Fruit fly (Drosophila melanogaster): ENCODE measurements around the gene FASN1.

FASN1 gene

DNA sequence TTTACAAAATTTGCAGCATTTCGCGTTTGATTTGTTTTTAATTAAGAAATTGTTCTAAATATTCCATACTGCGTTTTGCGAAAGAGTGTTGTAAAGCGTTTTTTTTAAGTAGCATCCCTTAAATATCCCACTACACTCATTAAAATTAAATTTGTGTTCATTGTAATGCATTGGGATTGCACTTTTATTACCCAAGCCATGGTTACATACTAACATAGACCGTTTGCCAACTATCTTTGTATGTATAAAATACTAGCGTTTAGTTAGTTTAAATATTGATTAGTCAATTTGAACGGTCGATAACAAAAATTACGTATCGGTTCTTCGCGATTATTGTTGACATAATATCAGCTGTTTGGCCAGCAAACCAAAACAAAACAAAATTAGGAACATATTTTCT lies 16.6 kb upstream of the FASN1 start, which contains the start of the genes cnir and CG17221 (continued):
- TF ChIP-seq CG4424 (GFP tag; optimal IDR thresholded peaks at IDR 0.05) (peak; percentile 68), C15 (GFP tag; IDR thresholded peaks at IDR 0.05) (no peak), cwo (GFP tag; optimal IDR thresholded peaks at IDR 0.05) (peak; percentile 16), CG12104 (GFP tag; optimal IDR thresholded peaks at IDR 0.05) (peak; percentile 39), Bdp1 (GFP tag; optimal IDR thresholded peaks at IDR 0.05) (no peak), luna (GFP tag; optimal IDR thresholded peaks at IDR 0.05) (peak; percentile 51), zfh1 (GFP tag; IDR thresholded peaks at IDR 0.05) (no peak), Sox100B (GFP tag; optimal IDR thresholded peaks at IDR 0.05) (peak; percentile 44), org-1 (GFP tag; optimal IDR thresholded peaks at IDR 0.05) (no peak), Fer1 (GFP tag; optimal IDR thresholded peaks at IDR 0.05) (peak; percentile 79), tup (GFP tag; optimal IDR thresholded peaks at IDR 0.05) (peak; percentile 43), CG5953 (GFP tag; IDR thresholded peaks at IDR 0.05) (no peak), Dref (GFP tag; IDR thresholded peaks at IDR 0.05) (peak; percentile 56), corto (GFP tag; optimal IDR thresholded peaks at IDR 0.05) (no peak), fd96Cb (tag; optimal IDR thresholded peaks at IDR 0.05) (peak; percentile 42), emc (GFP tag; optimal IDR thresholded peaks at IDR 0.05) (peak; percentile 8), Dp (GFP tag; optimal IDR thresholded peaks at IDR 0.05) (peak; percentile 59), zfh2 (GFP tag; optimal IDR thresholded peaks at IDR 0.05) (peak; percentile 78), sens (GFP tag) (peak; percentile 93), ftz-f1 (GFP tag; optimal IDR thresholded peaks at IDR 0.05) (no peak), lab (GFP tag; optimal IDR thresholded peaks at IDR 0.05) (peak; percentile 77), Fer3 (tag; optimal IDR thresholded peaks at IDR 0.05) (peak; percentile 66), CG15011 (GFP tag; optimal IDR thresholded peaks at IDR 0.05) (peak; percentile 29), gcm2 (GFP tag; optimal IDR thresholded peaks at IDR 0.05) (peak; percentile 53), CG7556 (GFP tag; optimal IDR thresholded peaks at IDR 0.05) (peak; percentile 54), ap (GFP tag; IDR thresholded peaks at IDR 0.05) (no peak), so (GFP tag; IDR thresholded peaks at IDR 0.05) (no peak), dmrt11E (tag; optimal IDR thresholded peaks at IDR 0.05) (peak; percentile 51), CG18599 (GFP tag; optimal IDR thresholded peaks at IDR 0.05) (peak; percentile 72), tgo (GFP tag; IDR thresholded peaks at IDR 0.05) (no peak), CG15514 (GFP tag; optimal IDR thresholded peaks at IDR 0.05) (peak; percentile 73), CTCF (GFP tag; optimal IDR thresholded peaks at IDR 0.05) (peak; percentile 42), eyg (GFP tag; optimal IDR thresholded peaks at IDR 0.05) (peak; percentile 27), ssp (GFP tag; IDR thresholded peaks at IDR 0.05) (peak; percentile 35; the same call in 1 of the 2 replicates), CG15073 (GFP tag; optimal IDR thresholded peaks at IDR 0.05) (no peak), CG2712 (tag; optimal IDR thresholded peaks at IDR 0.05) (peak; percentile 72), zen2 (GFP tag; IDR thresholded peaks at IDR 0.05; ENCODE audit: partially characterized antibody) (no peak; the same call in 2 of the 3 replicates), sisA (GFP tag; IDR thresholded peaks at IDR 0.05) (no peak; the same call in 1 of the 2 replicates), CG17186 (GFP tag; optimal IDR thresholded peaks at IDR 0.05) (peak; percentile 53), trh (GFP tag; optimal IDR thresholded peaks at IDR 0.05) (no peak), danr (GFP tag; IDR thresholded peaks at IDR 0.05) (no peak), insv (GFP tag; optimal IDR thresholded peaks at IDR 0.05) (peak in 1 of 2 experiments; percentile 63), zen (tag; optimal IDR thresholded peaks at IDR 0.05) (peak; percentile 78), E2f2 (GFP tag; IDR thresholded peaks at IDR 0.05) (peak; percentile 47), CG5245 (GFP tag; optimal IDR thresholded peaks at IDR 0.05) (peak; percentile 43), vfl (GFP tag; optimal IDR thresholded peaks at IDR 0.05) (peak; percentile 55), da (GFP tag; optimal IDR thresholded peaks at IDR 0.05) (peak; percentile 6), dan (GFP tag; IDR thresholded peaks at IDR 0.05) (no peak), Abd-B (GFP tag; optimal IDR thresholded peaks at IDR 0.05) (peak; percentile 64), CG12155 (GFP tag; optimal IDR thresholded peaks at IDR 0.05) (peak; percentile 71), ranshi (GFP tag; IDR thresholded peaks at IDR 0.05) (no peak), CG10209 (GFP tag; optimal IDR thresholded peaks at IDR 0.05) (peak; percentile 42)
